Worm (Caenorhabditis elegans) whole organism, dauer: ENCODE data around the gene C45G9.8.

Experiments used
- unc-62 ChIP-seq: sonication (generic microtip); optimal IDR thresholded peaks from 2 replicates; lab custom pipeline; 2017; ENCODE audit warnings: missing biosample characterization, missing genetic modification reagents, missing genetic modification characterization

The C45G9.8 gene

ce11 chrIII:5022964-5023363 is 30.5 kb downstream of the C45G9.8 start, which contains the start of gene R144.13:
TSS of gene R144.13 (plus strand) at chrIII:5023264.
- TF ChIP-seq unc-62 (GFP tag; lab: Kevin White, UChicago), result no peak

ce11 chrIII:5021689-5022088 is 31.8 kb downstream of the C45G9.8 start, which contains the start of gene R144.3:
TSS of gene R144.3 (plus strand) at chrIII:5021989.
- no peak for TF ChIP-seq unc-62 (GFP tag; lab: Kevin White, UChicago)

- TF ChIP-seq unc-62 (GFP tag; lab: Kevin White, UChicago), result no peak
Observed at ce11 chrIII:5020924-5021323, 32.5 kb downstream of the C45G9.8 start, which contains the start of gene mdt-11. TSS of gene mdt-11 (plus strand) at chrIII:5021224.

ce11 chrIII:5018116-5018689 is 35.2 kb downstream of the C45G9.8 start, which contains the start of gene wip-1:
TSS of gene wip-1 (plus strand) at chrIII:5018639.
- TF ChIP-seq unc-62 (GFP tag; lab: Kevin White, UChicago), result no peak

DNA sequence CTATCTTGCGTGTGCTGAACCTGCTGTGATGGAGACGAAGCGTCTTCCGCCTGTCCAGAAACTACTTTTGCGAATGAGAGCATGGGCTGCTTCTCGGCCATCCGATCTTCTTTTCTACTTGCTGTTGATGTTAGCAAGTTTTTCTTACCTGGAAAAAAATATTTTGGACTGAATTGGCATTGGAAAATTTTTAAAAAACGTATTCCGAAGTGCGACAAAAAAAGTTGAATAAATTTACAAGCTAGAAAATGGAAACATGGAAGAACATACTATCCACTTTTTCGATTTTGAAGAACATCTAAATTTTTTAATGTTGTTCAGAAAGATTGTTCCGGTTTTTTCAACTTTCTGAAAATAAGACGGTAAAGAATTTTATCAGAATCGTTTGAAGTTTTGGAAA is 35.9 kb downstream of the C45G9.8 start, which contains the start of gene larp-1:
larp-1 (minus strand) TSS at position 101 of the 400 bp plus-strand sequence.
- TF ChIP-seq unc-62 (GFP tag; lab: Kevin White, UChicago), result no peak

DNA sequence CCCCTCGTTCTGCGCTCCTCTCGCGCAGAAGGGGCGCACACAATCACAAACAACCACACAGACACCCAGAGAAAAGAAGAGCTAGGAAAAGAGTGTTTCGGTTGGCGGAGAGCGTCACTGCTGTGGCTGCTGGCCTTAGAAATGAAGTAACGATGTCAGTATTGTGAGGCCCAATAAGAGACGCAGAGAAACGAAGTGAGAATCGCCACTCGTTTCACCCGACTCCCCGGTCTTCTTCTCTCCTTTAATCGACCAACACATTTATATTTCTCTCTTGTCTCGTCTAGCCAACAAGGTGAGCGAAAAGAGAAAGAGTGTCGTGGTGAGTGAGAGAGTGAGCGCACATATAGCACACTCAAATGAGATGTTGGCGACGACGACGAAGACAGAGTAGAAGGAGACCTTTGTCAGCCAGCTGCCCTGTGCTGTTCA is 39.5 kb downstream of the C45G9.8 start:
- TF ChIP-seq unc-62 (GFP tag; lab: Kevin White, UChicago), result no peak

DNA sequence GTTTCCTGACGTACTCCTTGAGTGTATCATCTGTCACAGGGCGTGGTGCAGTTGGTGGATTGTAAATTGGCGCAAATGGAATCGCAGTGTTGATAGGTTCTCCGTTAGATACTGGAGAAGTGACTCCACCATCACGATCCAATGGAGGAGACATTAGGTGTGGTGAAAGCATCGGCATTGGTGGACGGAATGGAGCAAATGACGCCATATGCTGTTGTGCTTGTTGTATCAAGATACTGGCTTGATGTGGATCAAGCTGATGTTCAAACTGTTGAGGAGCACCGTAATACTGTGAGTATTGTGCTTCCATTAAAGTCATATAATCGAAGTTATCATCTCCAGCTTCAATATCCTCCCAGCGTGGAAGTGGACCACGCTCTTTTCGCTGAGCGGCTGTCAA is 41.0 kb downstream of the C45G9.8 start:
- TF ChIP-seq unc-62 (GFP tag; lab: Kevin White, UChicago), result no peak

ce11 chrIII:5010723-5011122 is 42.7 kb downstream of the C45G9.8 start:
- TF ChIP-seq unc-62 (GFP tag; lab: Kevin White, UChicago), result no peak

DNA sequence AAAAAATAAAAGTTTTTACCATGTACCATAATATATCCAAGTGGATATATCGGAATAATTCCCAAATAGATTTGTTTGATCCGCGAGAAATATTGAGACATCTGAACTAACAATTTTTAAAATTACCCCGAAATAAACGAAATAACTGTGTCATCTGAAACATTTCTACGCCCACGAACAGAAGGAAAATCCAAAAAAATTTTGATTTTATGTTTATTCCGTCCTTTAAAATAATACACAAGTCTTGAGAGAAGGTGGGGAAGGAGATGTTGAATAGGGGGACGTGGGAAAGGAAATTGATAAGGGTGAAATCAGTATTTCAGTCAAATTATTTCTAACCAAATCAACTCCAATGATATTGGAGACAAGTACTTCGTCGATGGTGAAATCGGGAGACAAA is 44.7 kb downstream of the C45G9.8 start, which contains the start of gene R144.11:
R144.11 (minus strand) TSS at position 101 of the 400 bp plus-strand sequence.
- no peak for TF ChIP-seq unc-62 (GFP tag; lab: Kevin White, UChicago)

DNA sequence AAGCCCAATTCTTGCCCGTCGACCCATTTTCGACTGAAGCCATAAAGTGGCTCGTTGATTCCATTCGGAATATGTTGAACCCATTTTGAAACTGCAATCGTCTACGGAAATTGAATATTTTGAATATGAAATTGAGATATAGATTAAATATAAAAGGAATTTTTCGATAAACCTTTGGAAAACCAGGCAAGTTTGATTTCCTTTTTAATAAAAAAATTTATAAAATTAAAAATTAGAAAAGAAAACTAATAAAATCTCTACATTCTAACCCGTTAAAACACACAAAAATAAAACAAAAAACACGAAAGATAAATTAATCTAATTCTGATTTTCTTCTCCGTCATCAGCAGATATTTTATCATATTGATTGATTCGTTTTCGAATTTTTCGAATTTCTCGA is 46.6 kb downstream of the C45G9.8 start, which contains the start of gene R144.12:
R144.12 (minus strand) TSS at position 101 of the 400 bp plus-strand sequence.
- no peak for TF ChIP-seq unc-62 (GFP tag; lab: Kevin White, UChicago)

DNA sequence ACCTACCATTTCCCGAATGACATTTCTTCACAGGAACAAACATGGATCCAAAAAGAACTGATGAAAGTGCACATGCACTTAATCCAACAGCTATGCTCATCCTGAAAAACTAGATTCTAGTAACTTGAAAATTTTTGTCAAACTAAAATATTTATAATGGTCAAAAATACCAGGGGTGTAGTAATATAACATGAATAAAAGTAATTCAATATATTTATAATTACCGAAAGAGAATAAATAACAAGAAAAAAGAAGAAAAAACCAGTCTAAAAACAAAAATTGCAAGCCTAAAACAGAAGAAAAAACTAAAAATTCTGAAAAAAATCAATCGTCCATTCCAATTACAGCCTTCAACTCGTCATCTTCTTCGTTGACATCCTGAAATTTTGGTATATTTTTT is 48.8 kb downstream of the C45G9.8 start, which contains the start of gene R144.6:
R144.6 (minus strand) TSS at position 101 of the 400 bp plus-strand sequence.
- no peak for TF ChIP-seq unc-62 (GFP tag; lab: Kevin White, UChicago)
